Worm (Caenorhabditis elegans) whole organism, dauer: ENCODE data around the gene F56C3.7.
"Not testable (repeated sequence)": the region's sequence is repeated elsewhere in the genome, so short reads cannot be mapped to it uniquely, and the experiment has no call there.

Experiments
- unc-62 ChIP-seq: sonication (generic microtip); optimal IDR thresholded peaks from 2 replicates; lab custom pipeline; 2017; ENCODE audit warnings: missing biosample characterization, missing genetic modification reagents, missing genetic modification characterization

F56C3.7 gene

DNA sequence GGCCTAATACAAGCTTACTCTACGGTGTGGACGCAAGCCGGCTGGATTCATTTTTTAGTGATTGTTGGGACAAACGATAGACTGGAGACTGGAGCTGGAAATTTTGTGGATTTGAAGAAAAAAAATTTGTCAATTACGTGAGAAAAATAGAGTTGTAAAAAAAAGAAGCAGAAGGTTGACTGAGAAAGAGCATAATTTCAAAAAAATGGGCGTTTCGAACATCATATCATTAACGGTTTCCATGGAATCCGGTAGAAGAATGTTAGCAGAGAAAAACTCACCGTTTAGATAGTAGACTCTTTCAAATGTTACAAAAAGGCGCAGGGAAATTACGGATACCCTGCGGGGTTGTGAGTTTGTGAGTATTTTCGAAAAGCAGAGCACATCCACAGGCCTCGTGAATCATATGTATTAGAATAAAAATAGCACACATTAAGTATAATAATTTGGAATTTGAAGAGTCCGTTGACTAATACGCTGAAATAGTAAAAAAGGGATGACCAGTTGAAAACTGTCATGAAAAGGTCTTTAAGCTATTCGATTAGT, at the start of gene F56C3.7:
Gene F56C3.7, minus strand, starts transcription at position 51 of the 546 bp plus-strand sequence.
- no peak for TF ChIP-seq unc-62 (GFP tag; lab: Kevin White, UChicago)

- TF ChIP-seq unc-62 (GFP tag; lab: Kevin White, UChicago) = no peak
These were observed 48.6 kb upstream of the F56C3.7 start, which contains the start of gene F19G12.9 for ce11 chrX:1419163-1419696. F19G12.9 (plus strand) TSS chrX:1419213.

DNA sequence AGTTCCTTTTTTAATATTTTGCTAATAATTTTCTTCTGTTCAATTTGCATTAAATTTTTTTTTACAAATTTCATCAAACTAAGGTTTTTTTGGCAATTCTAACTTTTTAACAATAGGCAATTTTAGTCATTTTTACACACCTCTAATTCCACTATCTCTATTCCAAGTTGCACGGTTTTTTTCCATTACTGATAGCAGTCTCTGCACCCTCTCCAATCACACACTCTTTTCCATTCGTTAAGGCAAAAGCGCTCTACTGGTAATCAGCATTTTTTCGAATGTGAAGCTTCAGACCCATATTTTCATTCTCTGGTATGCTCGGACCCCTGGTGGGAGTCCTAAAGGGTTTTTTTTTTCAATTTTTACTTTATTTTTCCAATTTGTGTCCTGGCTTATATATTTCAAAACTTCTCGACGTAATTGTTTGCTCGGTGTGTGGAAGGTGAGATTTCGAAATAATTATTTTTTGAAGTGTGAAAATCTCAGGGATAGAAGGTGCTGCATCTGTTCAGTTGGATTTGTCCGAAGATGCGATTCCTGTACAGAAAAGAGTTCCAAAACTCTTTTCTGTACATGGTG, 46.3 kb upstream of the F56C3.7 start, which contains the start of the genes F19G12.4 and F19G12.8:
Gene F19G12.4, plus strand, starts transcription at position 529 of the 579 bp plus-strand sequence.
Gene F19G12.8, plus strand, starts transcription at position 545 of the 579 bp plus-strand sequence.
- TF ChIP-seq unc-62 (GFP tag; lab: Kevin White, UChicago) = no peak

- no peak for TF ChIP-seq unc-62 (GFP tag; lab: Kevin White, UChicago)
These were observed 42.3 kb upstream of the F56C3.7 start, which contains the start of gene srh-19 for ce11 chrX:1412844-1413243. srh-19 (plus strand) TSS chrX:1413144.

ce11 chrX:1410552-1410951, 40.0 kb upstream of the F56C3.7 start, which contains the start of gene abu-2:
abu-2 (minus strand) TSS chrX:1410652.
- no peak for TF ChIP-seq unc-62 (GFP tag; lab: Kevin White, UChicago)

- TF ChIP-seq unc-62 (GFP tag; lab: Kevin White, UChicago) = no peak
These were observed 38.6 kb upstream of the F56C3.7 start for ce11 chrX:1409224-1409623.

- TF ChIP-seq unc-62 (GFP tag; lab: Kevin White, UChicago) = not testable (repeated sequence)
These were observed 33.4 kb upstream of the F56C3.7 start, which contains the start of gene ZK402.1 for ce11 chrX:1403971-1404370. ZK402.1 (plus strand) TSS chrX:1404271.

ce11 chrX:1403444-1403843, 32.9 kb upstream of the F56C3.7 start, which contains the start of gene ZK402.2:
ZK402.2 (plus strand) TSS chrX:1403744.
- not testable (repeated sequence) for TF ChIP-seq unc-62 (GFP tag; lab: Kevin White, UChicago)

DNA sequence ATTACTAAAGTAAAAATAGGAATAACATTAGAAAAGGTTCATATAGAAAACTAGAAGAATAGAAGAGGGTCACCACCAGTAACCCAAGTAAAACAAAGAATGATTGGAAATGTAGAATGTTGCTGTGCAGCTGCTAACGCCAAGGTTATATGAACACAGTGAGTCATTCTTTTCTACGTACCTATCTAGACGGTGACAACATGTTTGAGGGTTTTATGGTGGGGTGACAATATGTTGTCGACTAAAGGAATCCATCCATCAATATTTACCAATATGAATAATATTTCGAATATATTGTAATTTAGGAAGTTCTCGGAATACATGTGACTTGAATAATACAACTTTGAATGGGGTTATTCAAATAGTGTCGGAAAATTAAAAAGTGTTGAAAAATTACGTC, 30.7 kb upstream of the F56C3.7 start, which contains the start of gene ZK402.5:
Gene ZK402.5, minus strand, starts transcription at position 101 of the 400 bp plus-strand sequence.
- TF ChIP-seq unc-62 (GFP tag; lab: Kevin White, UChicago) = no peak

DNA sequence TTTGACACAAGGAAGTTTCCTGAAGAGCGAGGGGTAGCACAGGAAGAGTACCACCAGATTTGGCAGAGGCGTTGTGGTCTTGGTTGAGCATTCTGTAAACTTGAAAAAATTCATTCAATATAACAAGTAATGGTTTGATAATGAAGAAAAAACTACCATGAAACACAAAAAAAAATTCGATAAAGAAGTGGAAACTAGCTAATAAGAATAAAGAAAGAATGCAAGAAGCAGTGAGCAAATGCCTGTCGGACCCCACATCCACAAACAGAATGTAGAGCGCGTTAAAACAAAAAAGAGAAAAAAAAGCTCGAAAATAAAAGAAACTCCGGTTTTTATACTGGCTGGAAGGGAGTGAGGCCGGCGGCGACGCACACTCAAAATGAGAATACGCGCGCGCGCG, 26.9 kb upstream of the F56C3.7 start, which contains the start of gene H39E20.1:
Gene H39E20.1, minus strand, starts transcription at position 101 of the 400 bp plus-strand sequence.
- no peak for TF ChIP-seq unc-62 (GFP tag; lab: Kevin White, UChicago)

ce11 chrX:1395793-1396192, 25.2 kb upstream of the F56C3.7 start:
- TF ChIP-seq unc-62 (GFP tag; lab: Kevin White, UChicago) = no peak

ce11 chrX:1394437-1394836, 23.9 kb upstream of the F56C3.7 start:
- no peak for TF ChIP-seq unc-62 (GFP tag; lab: Kevin White, UChicago)

ce11 chrX:1393891-1394290, 23.3 kb upstream of the F56C3.7 start, which contains the start of gene F56C3.9:
F56C3.9 (minus strand) TSS chrX:1393991.
- no peak for TF ChIP-seq unc-62 (GFP tag; lab: Kevin White, UChicago)

DNA sequence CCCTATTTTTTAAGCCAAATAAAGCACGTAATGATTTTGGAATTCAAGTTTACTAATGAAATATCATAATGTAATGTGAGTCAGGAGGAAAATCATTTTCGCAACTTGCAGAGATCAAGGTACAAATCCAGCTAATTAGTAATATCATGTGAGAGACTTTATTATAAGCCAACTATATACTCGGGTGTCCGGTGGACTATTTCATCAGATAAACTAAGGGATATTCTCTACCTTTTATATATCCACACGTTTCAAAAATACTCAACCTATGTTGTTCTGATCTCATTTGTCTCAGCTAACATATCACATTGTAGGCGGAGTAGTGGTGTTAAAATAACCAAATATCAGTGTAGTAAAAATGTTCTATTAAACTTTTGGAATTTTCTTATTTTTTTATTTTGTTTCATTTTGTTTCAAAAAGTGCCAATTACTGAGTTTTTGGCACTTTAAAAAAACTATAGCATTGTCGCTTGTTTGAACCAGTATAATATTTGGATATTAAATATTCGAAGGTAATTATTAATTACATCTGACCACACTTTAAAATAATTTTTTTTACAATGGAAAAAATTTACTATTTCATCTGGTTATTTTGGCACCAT, 18.9 kb upstream of the F56C3.7 start:
- TF ChIP-seq unc-62 (GFP tag; lab: Kevin White, UChicago) = no peak

ce11 chrX:1386893-1387367, 16.3 kb upstream of the F56C3.7 start, which contains the start of gene F56C3.1:
F56C3.1 (plus strand) TSS chrX:1387317.
- TF ChIP-seq unc-62 (GFP tag; lab: Kevin White, UChicago) = no peak
